Worm (Caenorhabditis elegans) whole organism, mixed stage, embryonic: Measurements from ENCODE around the gene bath-21.

Experiments
- ceh-39 ChIP-seq: fragments of 150-350 bp; optimal IDR thresholded peaks from 2 replicates; lab custom pipeline; 2014; ENCODE audit warnings: missing biosample characterization, missing genetic modification characterization
- ceh-43 ChIP-seq: fragments of 200-800 bp; sonication (Bioruptor generic); optimal IDR thresholded peaks from 2 replicates; lab custom pipeline; 2018; ENCODE audit warnings: mild to moderate bottlenecking, missing genetic modification characterization, moderate library complexity, missing compliant biosample characterization
- elt-3 ChIP-seq: fragments of 150-350 bp; optimal IDR thresholded peaks from 2 replicates; lab custom pipeline; 2014; ENCODE audit warnings: missing biosample characterization, missing genetic modification characterization
- lsy-2 ChIP-seq: fragments of 150-350 bp; optimal IDR thresholded peaks from 2 replicates; lab custom pipeline; 2014; ENCODE audit warnings: missing biosample characterization, missing genetic modification characterization
- nhr-76 ChIP-seq: sonication (generic microtip); optimal IDR thresholded peaks from 2 replicates; lab custom pipeline; 2017; ENCODE audit warnings: missing biosample characterization, missing genetic modification characterization
- snpc-4 ChIP-seq: fragments of 150-350 bp; optimal IDR thresholded peaks from 2 replicates; lab custom pipeline; 2014; ENCODE audit warnings: missing biosample characterization, missing genetic modification characterization
- sptf-1 ChIP-seq: sonication (generic microtip); optimal IDR thresholded peaks from 2 replicates; lab custom pipeline; 2017; ENCODE audit warnings: mild to moderate bottlenecking, missing genetic modification characterization, moderate library complexity, missing compliant biosample characterization
- ztf-11 ChIP-seq: fragments of 150-350 bp; optimal IDR thresholded peaks from 2 replicates; lab custom pipeline; 2014; ENCODE audit warnings: missing biosample characterization, missing genetic modification characterization

- TF ChIP-seq elt-3 (tag; lab: Kevin White, UChicago), result no peak
- no peak for TF ChIP-seq sptf-1 (tag; lab: Kevin White, UChicago)
- TF ChIP-seq snpc-4 (tag; lab: Kevin White, UChicago), result no peak
- TF ChIP-seq nhr-76, result no peak
- no peak for TF ChIP-seq ztf-11 (tag; lab: Kevin White, UChicago)
- no peak for TF ChIP-seq lsy-2 (tag; lab: Kevin White, UChicago)
- TF ChIP-seq ceh-39 (tag; lab: Kevin White, UChicago), result no peak
- TF ChIP-seq ceh-43 (GFP tag; lab: Kevin White, UChicago), result no peak
Measured at ce11 chrII:1996237-1996636, 30.2 kb downstream of the bath-21 start, which contains the start of gene math-20.
